Worm (Caenorhabditis elegans) whole organism, mixed stage, embryonic: ENCODE data around the gene F53B1.8.

Experiments
- ceh-83 ChIP-seq: fragments of 200-800 bp; sonication (Bioruptor generic); optimal IDR thresholded peaks from 2 replicates; lab custom pipeline; 2018; ENCODE audit warnings: mild to moderate bottlenecking, missing genetic modification characterization, missing compliant biosample characterization
- cnd-1 ChIP-seq: fragments of 200-800 bp; sonication (Bioruptor generic); optimal IDR thresholded peaks from 2 replicates; lab custom pipeline; 2018; ENCODE audit warnings: mild to moderate bottlenecking, missing genetic modification characterization, missing compliant biosample characterization
- lsy-2 ChIP-seq: fragments of 150-350 bp; optimal IDR thresholded peaks from 2 replicates; lab custom pipeline; 2014; ENCODE audit warnings: missing biosample characterization, missing genetic modification characterization
- nhr-12 ChIP-seq: fragments of 150-350 bp; optimal IDR thresholded peaks from 2 replicates; lab custom pipeline; 2014; ENCODE audit warnings: missing biosample characterization, missing genetic modification characterization
- ztf-11 ChIP-seq: fragments of 150-350 bp; optimal IDR thresholded peaks from 2 replicates; lab custom pipeline; 2014; ENCODE audit warnings: missing biosample characterization, missing genetic modification characterization

ce11 chrX:2153780-2154179 lies 23.7 kb upstream of the F53B1.8 start:
- TF ChIP-seq lsy-2 (tag; lab: Kevin White, UChicago) (no peak), ztf-11 (tag; lab: Kevin White, UChicago) (no peak), ceh-83 (GFP tag; lab: Kevin White, UChicago) (no peak), nhr-12 (tag; lab: Kevin White, UChicago) (no peak), cnd-1 (tag; lab: Kevin White, UChicago) (no peak)
